Fruit fly (Drosophila melanogaster) whole organism, prepupa: ENCODE results near the gene Iml1.

Experiments used
- CG10631 ChIP-seq: fragments of 200-800 bp; sonication (Bioruptor generic); optimal IDR thresholded peaks from 2 replicates; lab custom pipeline; 2016; ENCODE audit warnings: missing biosample characterization, missing genetic modification characterization
- CG11762 ChIP-seq: fragments of 200-800 bp; sonication (Bioruptor generic); optimal IDR thresholded peaks from 3 replicates; lab custom pipeline; 2016; ENCODE audit warnings: missing biosample characterization, missing genetic modification characterization; ENCODE audit not compliant: insufficient read depth
- CG15336 ChIP-seq: fragments of 200-800 bp; sonication (Bioruptor generic); IDR thresholded peaks from 2 replicates; pipeline ENCODE4 v1.3.6; 2022; ENCODE audit warnings: missing biosample characterization, missing genetic modification characterization
- CG32006 ChIP-seq: fragments of 200-800 bp; sonication (Bioruptor generic); optimal IDR thresholded peaks from 3 replicates; lab custom pipeline; 2017; ENCODE audit warnings: missing biosample characterization, mild to moderate bottlenecking, missing genetic modification characterization
- CG34406 ChIP-seq: fragments of 200-800 bp; sonication (Bioruptor generic); optimal IDR thresholded peaks from 3 replicates; lab custom pipeline; 2016; ENCODE audit warnings: missing biosample characterization, missing genetic modification characterization
- CG4318 ChIP-seq: fragments of 200-800 bp; sonication (Bioruptor generic); optimal IDR thresholded peaks from 3 replicates; lab custom pipeline; 2017; ENCODE audit warnings: missing biosample characterization, mild to moderate bottlenecking, missing genetic modification characterization
- CG6792 ChIP-seq: fragments of 200-800 bp; sonication (Bioruptor generic); optimal IDR thresholded peaks from 3 replicates; lab custom pipeline; 2016; ENCODE audit warnings: missing biosample characterization, missing genetic modification characterization
- CG6808 ChIP-seq: fragments of 200-800 bp; sonication (Bioruptor generic); optimal IDR thresholded peaks from 3 replicates; lab custom pipeline; 2017; ENCODE audit warnings: missing biosample characterization, missing genetic modification characterization, mild to moderate bottlenecking, moderate library complexity, missing genetic modification reagents
- CG6854 ChIP-seq: fragments of 200-800 bp; sonication (Bioruptor generic); optimal IDR thresholded peaks from 2 replicates; lab custom pipeline; 2017; ENCODE audit warnings: missing biosample characterization, mild to moderate bottlenecking, missing genetic modification characterization
- CG7368 ChIP-seq: fragments of 200-800 bp; sonication (Bioruptor generic); optimal IDR thresholded peaks from 3 replicates; lab custom pipeline; 2016; ENCODE audit warnings: missing biosample characterization, missing genetic modification characterization
- CG8119 ChIP-seq: fragments of 200-800 bp; sonication (Bioruptor generic); IDR thresholded peaks from 3 replicates; pipeline ENCODE4 v1.3.6; 2022; ENCODE audit warnings: missing biosample characterization, missing genetic modification characterization
- CG8319 ChIP-seq: fragments of 200-800 bp; sonication (Bioruptor generic); optimal IDR thresholded peaks from 3 replicates; lab custom pipeline; 2016; ENCODE audit warnings: missing biosample characterization, missing genetic modification characterization
- CG8632 ChIP-seq: fragments of 200-800 bp; sonication (Bioruptor generic); optimal IDR thresholded peaks from 3 replicates; lab custom pipeline; 2016; ENCODE audit warnings: missing biosample characterization, missing genetic modification characterization
- Eip78C ChIP-seq: fragments of 200-800 bp; sonication (Bioruptor generic); peaks from one replicate; lab custom pipeline; 2016; ENCODE audit warnings: missing biosample characterization, missing genetic modification characterization
- Ets21C ChIP-seq: fragments of 200-800 bp; sonication (Bioruptor generic); optimal IDR thresholded peaks from 3 replicates; lab custom pipeline; 2016; ENCODE audit warnings: missing biosample characterization, missing genetic modification characterization
- Ets96B ChIP-seq: fragments of 200-800 bp; optimal IDR thresholded peaks from 2 replicates; lab custom pipeline; 2019; ENCODE audit warnings: missing biosample characterization, mild to moderate bottlenecking, missing genetic modification characterization, moderate library complexity
- Hr38 ChIP-seq: sonication (Bioruptor generic); optimal IDR thresholded peaks from 2 replicates; lab custom pipeline; 2016; ENCODE audit warnings: missing biosample characterization, missing genetic modification characterization
- Hr4 ChIP-seq: fragments of 200-800 bp; sonication (Bioruptor generic); optimal IDR thresholded peaks from 3 replicates; lab custom pipeline; 2016; ENCODE audit warnings: missing biosample characterization, missing genetic modification characterization
- Lpt ChIP-seq: fragments of 200-800 bp; sonication (Bioruptor generic); optimal IDR thresholded peaks from 3 replicates; lab custom pipeline; 2016; ENCODE audit warnings: missing biosample characterization, missing genetic modification characterization
- Met ChIP-seq: fragments of 200-800 bp; sonication (Bioruptor generic); optimal IDR thresholded peaks from 3 replicates; lab custom pipeline; 2016; ENCODE audit warnings: missing biosample characterization, missing genetic modification characterization
- OdsH ChIP-seq: fragments of 200-800 bp; sonication (Bioruptor generic); optimal IDR thresholded peaks from 3 replicates; lab custom pipeline; 2016; ENCODE audit warnings: missing biosample characterization, missing genetic modification characterization
- Smox ChIP-seq: fragments of 200-800 bp; sonication (Bioruptor generic); optimal IDR thresholded peaks from 3 replicates; lab custom pipeline; 2016; ENCODE audit warnings: missing biosample characterization, missing genetic modification characterization
- Sox102F ChIP-seq: fragments of 200-800 bp; sonication (Bioruptor generic); optimal IDR thresholded peaks from 2 replicates; lab custom pipeline; 2016; ENCODE audit warnings: missing biosample characterization, mild to moderate bottlenecking, missing genetic modification characterization
- acj6 ChIP-seq: fragments of 200-800 bp; sonication (Bioruptor generic); optimal IDR thresholded peaks from 3 replicates; lab custom pipeline; 2016; ENCODE audit warnings: missing biosample characterization, missing genetic modification characterization
- cyc ChIP-seq: fragments of 200-800 bp; sonication (Bioruptor generic); optimal IDR thresholded peaks from 3 replicates; lab custom pipeline; 2016; ENCODE audit warnings: missing biosample characterization, missing genetic modification characterization
- dsx ChIP-seq: fragments of 200-800 bp; optimal IDR thresholded peaks from 3 replicates; lab custom pipeline; 2019; ENCODE audit warnings: missing biosample characterization, mild to moderate bottlenecking, missing genetic modification characterization, moderate library complexity; ENCODE audit not compliant: poor library complexity, severe bottlenecking
- esn ChIP-seq: fragments of 200-800 bp; sonication (Bioruptor generic); optimal IDR thresholded peaks from 2 replicates; lab custom pipeline; 2016; ENCODE audit warnings: missing biosample characterization, mild to moderate bottlenecking, missing genetic modification characterization, moderate library complexity
- fd59A ChIP-seq: fragments of 200-800 bp; sonication (Bioruptor generic); optimal IDR thresholded peaks from 2 replicates; lab custom pipeline; 2017; ENCODE audit warnings: missing biosample characterization, mild to moderate bottlenecking, missing genetic modification characterization, missing genetic modification reagents
- fd85E ChIP-seq: fragments of 200-800 bp; sonication (Bioruptor generic); optimal IDR thresholded peaks from 3 replicates; lab custom pipeline; 2016; ENCODE audit warnings: missing biosample characterization, missing genetic modification characterization
- fkh ChIP-seq: fragments of 200-800 bp; sonication (Bioruptor generic); optimal IDR thresholded peaks from 3 replicates; lab custom pipeline; 2017; ENCODE audit warnings: missing biosample characterization, mild to moderate bottlenecking, missing genetic modification characterization, moderate library complexity
- lz ChIP-seq: fragments of 200-800 bp; sonication (Bioruptor generic); optimal IDR thresholded peaks from 3 replicates; lab custom pipeline; 2016; ENCODE audit warnings: missing biosample characterization, missing genetic modification characterization
- net ChIP-seq: fragments of 200-800 bp; sonication (Bioruptor generic); optimal IDR thresholded peaks from 3 replicates; lab custom pipeline; 2016; ENCODE audit warnings: missing biosample characterization, missing genetic modification characterization
- pdm3 ChIP-seq: fragments of 200-800 bp; sonication (Bioruptor generic); optimal IDR thresholded peaks from 3 replicates; lab custom pipeline; 2016; ENCODE audit warnings: missing biosample characterization, missing genetic modification characterization
- salr ChIP-seq, 2 experiments: fragments of 200-800 bp; sonication (Bioruptor generic); optimal IDR thresholded peaks; 3 replicates each; lab custom pipeline; 2016 to 2018; ENCODE audit warnings: missing biosample characterization in 2 of 2, missing genetic modification characterization in 2 of 2, mild to moderate bottlenecking in 1 of 2
- svp ChIP-seq: fragments of 200-800 bp; sonication (Bioruptor generic); peaks from one replicate; lab custom pipeline; 2016; ENCODE audit warnings: missing biosample characterization, missing genetic modification characterization
- topi ChIP-seq: fragments of 200-800 bp; sonication (Bioruptor generic); optimal IDR thresholded peaks from 3 replicates; lab custom pipeline; 2016; ENCODE audit warnings: missing biosample characterization, missing genetic modification characterization
- vri ChIP-seq: fragments of 200-800 bp; sonication (Bioruptor generic); optimal IDR thresholded peaks from 3 replicates; lab custom pipeline; 2016; ENCODE audit warnings: missing biosample characterization, mild to moderate bottlenecking, missing genetic modification characterization

The Iml1 gene

dm6 chr3L:1515820-1516540, 17.9 kb downstream of the Iml1 start (continued):
- TF ChIP-seq CG8632 (GFP tag; lab: Kevin White, UChicago) (peak; percentile 27), CG6854 (GFP tag; lab: Kevin White, UChicago) (peak; percentile 0), fd85E (no peak), esn (GFP tag; lab: Kevin White, UChicago) (peak; percentile 67), CG32006 (peak; percentile 94), CG7368 (peak; percentile 48), CG11762 (peak; percentile 48), Met (GFP tag; lab: Kevin White, UChicago) (peak; percentile 64), acj6 (GFP tag; lab: Kevin White, UChicago) (peak; percentile 65), Smox (peak; percentile 53), Hr4 (peak; percentile 92), Eip78C (GFP tag; lab: Kevin White, UChicago) (peak; percentile 81), pdm3 (GFP tag; lab: Kevin White, UChicago) (peak; percentile 69), net (GFP tag; lab: Kevin White, UChicago) (peak; percentile 65), topi (peak; percentile 49), vri (GFP tag; lab: Kevin White, UChicago) (no peak), CG8319 (GFP tag; lab: Kevin White, UChicago) (no peak), svp (peak; percentile 60), Ets21C (peak; percentile 25), lz (peak; percentile 47), CG34406 (GFP tag; lab: Kevin White, UChicago) (peak; percentile 33), CG6808 (GFP tag; lab: Kevin White, UChicago) (peak; percentile 63), CG6792 (GFP tag; lab: Kevin White, UChicago) (peak; percentile 46), CG8119 (GFP tag; lab: Robert Waterston, UW) (peak; percentile 86), OdsH (GFP tag; lab: Kevin White, UChicago) (peak; percentile 69), Hr38 (GFP tag; lab: Kevin White, UChicago) (peak; percentile 11), dsx (GFP tag; lab: Kevin White, UChicago) (peak; percentile 35), Lpt (GFP tag; lab: Kevin White, UChicago) (peak; percentile 68), salr (GFP tag; optimal IDR thresholded peaks at IDR 0.05; lab: Kevin White, UChicago) (peak in 1 of 2 experiments; percentile 75)

- TF ChIP-seq svp, result peak; percentile 85
- TF ChIP-seq fkh, result peak; percentile 46
- TF ChIP-seq cyc (GFP tag; lab: Kevin White, UChicago), result no peak
- no peak for TF ChIP-seq Ets96B (tag; lab: Kevin White, UChicago)
- TF ChIP-seq Ets21C, result no peak
- TF ChIP-seq fd59A (GFP tag; lab: Kevin White, UChicago), result no peak
- no peak for TF ChIP-seq CG15336 (GFP tag; lab: Robert Waterston, UW)
- TF ChIP-seq Sox102F, result no peak
- no peak for TF ChIP-seq CG10631 (GFP tag; lab: Kevin White, UChicago)
- no peak for TF ChIP-seq CG6792 (GFP tag; lab: Kevin White, UChicago)
- TF ChIP-seq OdsH (GFP tag; lab: Kevin White, UChicago), result no peak
- TF ChIP-seq CG4318, result no peak
- TF ChIP-seq Smox, result no peak
- TF ChIP-seq net (GFP tag; lab: Kevin White, UChicago), result no peak
- TF ChIP-seq, all 60 proteins: peak for 2
Measured at dm6 chr3L:1502086-1502893, 31.5 kb downstream of the Iml1 start, which contains the start of the genes hfp and Psa. TSS of gene hfp (minus strand) at chr3L:1502590. TSS of gene Psa (plus strand) at chr3L:1502843.
